Fruit fly (Drosophila melanogaster) whole organism, wandering third instar larva: ENCODE results near the gene fax.

ENCODE experiments used
- CG32264 ChIP-seq: fragments of 200-800 bp; sonication (Bioruptor generic); optimal IDR thresholded peaks from 2 replicates; lab custom pipeline; 2016; ENCODE audit warnings: missing biosample characterization, missing genetic modification characterization
- Dfd ChIP-seq: fragments of >200 bp; optimal IDR thresholded peaks from 2 replicates; lab custom pipeline; 2017; ENCODE audit warnings: missing biosample characterization, missing genetic modification characterization
- GATAd ChIP-seq: sonication (Bioruptor generic); optimal IDR thresholded peaks from 2 replicates; lab custom pipeline; 2016; ENCODE audit warnings: missing biosample characterization, missing genetic modification characterization
- HLH106 ChIP-seq: fragments of 200-800 bp; optimal IDR thresholded peaks from 3 replicates; lab custom pipeline; 2019; ENCODE audit warnings: missing biosample characterization, mild to moderate bottlenecking, missing genetic modification characterization, moderate library complexity
- Hnf4 ChIP-seq: fragments of 200-800 bp; sonication (Bioruptor generic); optimal IDR thresholded peaks from 2 replicates; lab custom pipeline; 2016; ENCODE audit warnings: missing biosample characterization, mild to moderate bottlenecking, missing genetic modification characterization
- Hr78 ChIP-seq: fragments of >200 bp; optimal IDR thresholded peaks from 2 replicates; lab custom pipeline; 2017; ENCODE audit warnings: missing biosample characterization, missing genetic modification characterization
- Hr83 ChIP-seq: fragments of 200-300 bp; sonication (Bioruptor generic); optimal IDR thresholded peaks from 2 replicates; lab custom pipeline; 2016; ENCODE audit warnings: missing biosample characterization, mild to moderate bottlenecking, missing genetic modification characterization, moderate library complexity; ENCODE audit not compliant: poor library complexity, severe bottlenecking
- Jra ChIP-seq: sonication (Bioruptor generic); optimal IDR thresholded peaks from 2 replicates; lab custom pipeline; 2016; ENCODE audit warnings: missing biosample characterization, missing genetic modification characterization
- Mio ChIP-seq: sonication (Bioruptor generic); optimal IDR thresholded peaks from 2 replicates; lab custom pipeline; 2016; ENCODE audit warnings: missing biosample characterization, missing genetic modification characterization
- Myc ChIP-seq: fragments of >200 bp; optimal IDR thresholded peaks from 2 replicates; lab custom pipeline; 2017
- N ChIP-seq: fragments of >200 bp; optimal IDR thresholded peaks from 2 replicates; lab custom pipeline; 2018; ENCODE audit warnings: missing biosample characterization, missing external identifiers, missing genetic modification characterization
- Rel ChIP-seq, 2 experiments: fragments of 200-800 bp; sonication (Bioruptor generic) in 1 of 2; optimal IDR thresholded peaks; 2 replicates in 1 of 2; 3 replicates in 1 of 2; lab custom pipeline; 2016 to 2019; ENCODE audit warnings: mild to moderate bottlenecking in 2 of 2, missing biosample characterization in 2 of 2, missing genetic modification characterization in 2 of 2, moderate library complexity in 1 of 2
- Vsx2 ChIP-seq: fragments of 200-300, 225-300 bp; sonication (Bioruptor generic); optimal IDR thresholded peaks from 2 replicates; lab custom pipeline; 2018; ENCODE audit warnings: missing biosample characterization, missing genetic modification characterization; ENCODE audit not compliant: partially characterized antibody
- brk ChIP-seq: fragments of 200-800 bp; sonication (Bioruptor generic); optimal IDR thresholded peaks from 2 replicates; lab custom pipeline; 2016; ENCODE audit warnings: missing biosample characterization, mild to moderate bottlenecking, missing genetic modification characterization
- dl ChIP-seq, 2 experiments: fragments of 175-275, 200-275 bp in 1 of 2; fragments of 200-275 bp in 1 of 2; sonication (Bioruptor generic); optimal IDR thresholded peaks; lab custom pipeline; 2018; ENCODE audit warnings: mild to moderate bottlenecking in 2 of 2, missing biosample characterization in 2 of 2, missing genetic modification characterization in 2 of 2, moderate library complexity in 2 of 2; ENCODE audit not compliant: partially characterized antibody in 2 of 2, insufficient read depth in 1 of 2
- dmrt93B ChIP-seq: fragments of 200-800 bp; sonication (Bioruptor generic); optimal IDR thresholded peaks from 2 replicates; lab custom pipeline; 2018; ENCODE audit warnings: missing biosample characterization, mild to moderate bottlenecking, missing genetic modification characterization
- dsf ChIP-seq: sonication (Bioruptor generic); optimal IDR thresholded peaks from 2 replicates; lab custom pipeline; 2016; ENCODE audit warnings: missing biosample characterization, missing genetic modification characterization, borderline replicate concordance
- ey ChIP-seq: fragments of 200-800 bp; sonication (Bioruptor generic); optimal IDR thresholded peaks from 2 replicates; lab custom pipeline; 2016; ENCODE audit warnings: missing biosample characterization, missing genetic modification characterization
- fru ChIP-seq: fragments of 200-800 bp; sonication (Bioruptor generic); optimal IDR thresholded peaks from 3 replicates; lab custom pipeline; 2016; ENCODE audit warnings: missing biosample characterization, mild to moderate bottlenecking, missing genetic modification characterization
- h ChIP-seq: fragments of 200-800 bp; sonication (Bioruptor generic); optimal IDR thresholded peaks from 3 replicates; lab custom pipeline; 2016; ENCODE audit warnings: missing biosample characterization, mild to moderate bottlenecking, missing genetic modification characterization
- jim ChIP-seq: fragments of 175-275, 200-325 bp; sonication (Bioruptor generic); optimal IDR thresholded peaks from 2 replicates; lab custom pipeline; 2016; ENCODE audit warnings: missing biosample characterization, mild to moderate bottlenecking, missing genetic modification characterization
- lola ChIP-seq: fragments of >200 bp; optimal IDR thresholded peaks from 2 replicates; lab custom pipeline; 2017; ENCODE audit warnings: missing biosample characterization, missing genetic modification characterization
- pan ChIP-seq: fragments of >200 bp; optimal IDR thresholded peaks from 2 replicates; lab custom pipeline; 2017
- psq ChIP-seq: fragments of 200-800 bp; sonication (Bioruptor generic); optimal IDR thresholded peaks from 3 replicates; lab custom pipeline; 2017; ENCODE audit warnings: missing biosample characterization, mild to moderate bottlenecking, missing genetic modification characterization, moderate library complexity
- rgr ChIP-seq: fragments of 200-800 bp; sonication (Bioruptor generic); optimal IDR thresholded peaks from 3 replicates; lab custom pipeline; 2016; ENCODE audit warnings: missing biosample characterization, mild to moderate bottlenecking, missing genetic modification characterization
- sage ChIP-seq: fragments of 200-800 bp; sonication (Bioruptor generic); optimal IDR thresholded peaks from 2 replicates; lab custom pipeline; 2016; ENCODE audit warnings: missing biosample characterization, mild to moderate bottlenecking, missing genetic modification characterization
- sv ChIP-seq: fragments of 200-800 bp; sonication (Bioruptor generic); optimal IDR thresholded peaks from 3 replicates; lab custom pipeline; 2016; ENCODE audit warnings: missing biosample characterization, missing genetic modification characterization
- tai ChIP-seq: sonication (Bioruptor generic); optimal IDR thresholded peaks from 2 replicates; lab custom pipeline; 2016; ENCODE audit warnings: missing biosample characterization, missing genetic modification characterization
- woc ChIP-seq: sonication (Bioruptor generic); optimal IDR thresholded peaks from 2 replicates; lab custom pipeline; 2016; ENCODE audit warnings: missing biosample characterization, mild to moderate bottlenecking, missing genetic modification characterization

Gene fax

dm6 chr3L:16433556-16433955 lies 21.9 kb upstream of the fax start:
- TF ChIP-seq dmrt93B (GFP tag; lab: Kevin White, UChicago) = no peak

dm6 chr3L:16431056-16431455 lies 19.4 kb upstream of the fax start:
- TF ChIP-seq Hr78 (GFP tag; lab: Kevin White, UChicago) (no peak), fru (no peak)
- TF ChIP-seq, all 38 proteins: peak for 0

dm6 chr3L:16429451-16429850 lies 17.8 kb upstream of the fax start:
- TF ChIP-seq dsf = no peak
- no peak for TF ChIP-seq HLH106 (tag; lab: Kevin White, UChicago)
- TF ChIP-seq Jra (GFP tag; lab: Kevin White, UChicago) = no peak
- no peak for TF ChIP-seq Myc (lab: Kevin White, UChicago)
- TF ChIP-seq Rel (GFP tag; optimal IDR thresholded peaks at IDR 0.05; lab: Kevin White, UChicago) = no peak
- no peak for TF ChIP-seq Rel (tag; optimal IDR thresholded peaks at IDR 0.05; lab: Kevin White, UChicago)
- no peak for TF ChIP-seq fru
- TF ChIP-seq tai (GFP tag; lab: Kevin White, UChicago) = no peak
- no peak for TF ChIP-seq Vsx2
- TF ChIP-seq pan = no peak
- TF ChIP-seq psq (GFP tag; lab: Kevin White, UChicago) = no peak
- no peak for TF ChIP-seq dl (GFP tag; optimal IDR thresholded peaks at IDR 0.05; lab: Kevin White, UChicago; ENCODE audit: insufficient read depth in 1 of 2, partially characterized antibody in 2 of 2)
- TF ChIP-seq sage = no peak
- TF ChIP-seq Mio = no peak
- TF ChIP-seq, all 38 proteins: peak for 0

- no peak for TF ChIP-seq N (GFP tag; lab: Kevin White, UChicago)
- TF ChIP-seq Myc (lab: Kevin White, UChicago) = peak; percentile 94
These were observed 7.6 kb upstream of the fax start, which contains the start of the genes TyrRS and CG33158 for dm6 chr3L:16419059-16419773. Gene TyrRS, minus strand, starts transcription at chr3L:16419302. Gene CG33158, plus strand, starts transcription at chr3L:16419597.

dm6 chr3L:16417024-16417423 lies 5.4 kb upstream of the fax start, which contains the start of gene GluRS-m:
Gene GluRS-m, minus strand, starts transcription at chr3L:16417177.
- TF ChIP-seq tai (GFP tag; lab: Kevin White, UChicago) (no peak), CG32264 (GFP tag; lab: Kevin White, UChicago) (no peak), dl (GFP tag; optimal IDR thresholded peaks at IDR 0.05; lab: Kevin White, UChicago; ENCODE audit: insufficient read depth in 1 of 2, partially characterized antibody in 2 of 2) (no peak), pan (no peak), lola (GFP tag; lab: Kevin White, UChicago) (no peak), Mio (no peak), Hnf4 (GFP tag; lab: Kevin White, UChicago) (no peak)

- no peak for TF ChIP-seq Rel (GFP tag; optimal IDR thresholded peaks at IDR 0.05; lab: Kevin White, UChicago)
- peak; percentile 10 for TF ChIP-seq Rel (tag; optimal IDR thresholded peaks at IDR 0.05; lab: Kevin White, UChicago)
- no peak for TF ChIP-seq HLH106 (tag; lab: Kevin White, UChicago)
- no peak for TF ChIP-seq Hr78 (GFP tag; lab: Kevin White, UChicago)
- peak; percentile 21 for TF ChIP-seq woc (GFP tag; lab: Kevin White, UChicago)
- peak; percentile 21 for TF ChIP-seq ey
- no peak for TF ChIP-seq dmrt93B (GFP tag; lab: Kevin White, UChicago)
- TF ChIP-seq CG32264 (GFP tag; lab: Kevin White, UChicago) = no peak
- TF ChIP-seq brk (GFP tag; lab: Kevin White, UChicago) = no peak
- TF ChIP-seq psq (GFP tag; lab: Kevin White, UChicago) = peak; percentile 17
- TF ChIP-seq jim (GFP tag; lab: Kevin White, UChicago) = peak; percentile 12
- TF ChIP-seq h (GFP tag; lab: Kevin White, UChicago) = peak; percentile 42
- peak; percentile 10 for TF ChIP-seq GATAd (GFP tag; lab: Kevin White, UChicago)
- peak; percentile 51 for TF ChIP-seq fru
- peak; percentile 65 for TF ChIP-seq Myc (lab: Kevin White, UChicago)
- peak; percentile 5 for TF ChIP-seq Hr83
- TF ChIP-seq sv (GFP tag; lab: Kevin White, UChicago) = peak; percentile 35
- no peak for TF ChIP-seq Dfd (GFP tag; lab: Kevin White, UChicago)
- TF ChIP-seq rgr (GFP tag; lab: Kevin White, UChicago) = peak; percentile 40
These were observed 844 bp upstream of the fax start, which contains the start of gene Serinc for dm6 chr3L:16412394-16412950. Gene Serinc, plus strand, starts transcription at chr3L:16412722.
